Fruit fly (Drosophila melanogaster) whole organism, prepupa: ENCODE data around the gene IntS14.

Experiments used
- CG10631 ChIP-seq: fragments of 200-800 bp; sonication (Bioruptor generic); optimal IDR thresholded peaks from 2 replicates; lab custom pipeline; 2016; ENCODE audit warnings: missing biosample characterization, missing genetic modification characterization
- CG10669 ChIP-seq: fragments of 200-800 bp; sonication (Bioruptor generic); optimal IDR thresholded peaks from 3 replicates; lab custom pipeline; 2018; ENCODE audit warnings: missing biosample characterization, mild to moderate bottlenecking, missing genetic modification characterization, moderate library complexity
- CG11762 ChIP-seq: fragments of 200-800 bp; sonication (Bioruptor generic); optimal IDR thresholded peaks from 3 replicates; lab custom pipeline; 2016; ENCODE audit warnings: missing biosample characterization, missing genetic modification characterization; ENCODE audit not compliant: insufficient read depth
- CG11902 ChIP-seq: fragments of 200-800 bp; sonication (Bioruptor generic); optimal IDR thresholded peaks from 3 replicates; lab custom pipeline; 2016; ENCODE audit warnings: missing biosample characterization, missing genetic modification characterization
- CG15336 ChIP-seq: fragments of 200-800 bp; sonication (Bioruptor generic); IDR thresholded peaks from 2 replicates; pipeline ENCODE4 v1.3.6; 2022; ENCODE audit warnings: missing biosample characterization, missing genetic modification characterization
- CG1621 ChIP-seq: fragments of 200-800 bp; sonication (Bioruptor generic); optimal IDR thresholded peaks from 3 replicates; lab custom pipeline; 2018; ENCODE audit warnings: missing biosample characterization, mild to moderate bottlenecking, missing genetic modification characterization
- CG16779 ChIP-seq: fragments of 200-800 bp; sonication (Bioruptor generic); optimal IDR thresholded peaks from 3 replicates; lab custom pipeline; 2017; ENCODE audit warnings: missing biosample characterization, mild to moderate bottlenecking, missing genetic modification characterization
- CG32006 ChIP-seq: fragments of 200-800 bp; sonication (Bioruptor generic); optimal IDR thresholded peaks from 3 replicates; lab custom pipeline; 2017; ENCODE audit warnings: missing biosample characterization, mild to moderate bottlenecking, missing genetic modification characterization
- CG34406 ChIP-seq: fragments of 200-800 bp; sonication (Bioruptor generic); optimal IDR thresholded peaks from 3 replicates; lab custom pipeline; 2016; ENCODE audit warnings: missing biosample characterization, missing genetic modification characterization
- CG3919 ChIP-seq: fragments of 200-800 bp; sonication (Bioruptor generic); optimal IDR thresholded peaks from 3 replicates; lab custom pipeline; 2016; ENCODE audit warnings: missing biosample characterization, missing genetic modification characterization
- CG4318 ChIP-seq: fragments of 200-800 bp; sonication (Bioruptor generic); optimal IDR thresholded peaks from 3 replicates; lab custom pipeline; 2017; ENCODE audit warnings: missing biosample characterization, mild to moderate bottlenecking, missing genetic modification characterization
- CG6163 ChIP-seq: fragments of 200-800 bp; sonication (Bioruptor generic); IDR thresholded peaks from 3 replicates; pipeline ENCODE4 v1.3.6; 2022; ENCODE audit warnings: missing biosample characterization, missing genetic modification characterization
- CG6792 ChIP-seq: fragments of 200-800 bp; sonication (Bioruptor generic); optimal IDR thresholded peaks from 3 replicates; lab custom pipeline; 2016; ENCODE audit warnings: missing biosample characterization, missing genetic modification characterization
- CG6808 ChIP-seq: fragments of 200-800 bp; sonication (Bioruptor generic); optimal IDR thresholded peaks from 3 replicates; lab custom pipeline; 2017; ENCODE audit warnings: missing biosample characterization, missing genetic modification characterization, mild to moderate bottlenecking, moderate library complexity, missing genetic modification reagents
- CG6854 ChIP-seq: fragments of 200-800 bp; sonication (Bioruptor generic); optimal IDR thresholded peaks from 2 replicates; lab custom pipeline; 2017; ENCODE audit warnings: missing biosample characterization, mild to moderate bottlenecking, missing genetic modification characterization
- CG7368 ChIP-seq: fragments of 200-800 bp; sonication (Bioruptor generic); optimal IDR thresholded peaks from 3 replicates; lab custom pipeline; 2016; ENCODE audit warnings: missing biosample characterization, missing genetic modification characterization
- CG8119 ChIP-seq: fragments of 200-800 bp; sonication (Bioruptor generic); IDR thresholded peaks from 3 replicates; pipeline ENCODE4 v1.3.6; 2022; ENCODE audit warnings: missing biosample characterization, missing genetic modification characterization
- CG8632 ChIP-seq: fragments of 200-800 bp; sonication (Bioruptor generic); optimal IDR thresholded peaks from 3 replicates; lab custom pipeline; 2016; ENCODE audit warnings: missing biosample characterization, missing genetic modification characterization
- CG9139 ChIP-seq: fragments of 200-800 bp; sonication (Bioruptor generic); optimal IDR thresholded peaks from 3 replicates; lab custom pipeline; 2017; ENCODE audit warnings: missing biosample characterization, mild to moderate bottlenecking, missing genetic modification characterization
- Eip75B ChIP-seq: fragments of 200-800 bp; sonication (Bioruptor generic); optimal IDR thresholded peaks from 3 replicates; lab custom pipeline; 2016; ENCODE audit warnings: missing biosample characterization, missing genetic modification characterization
- Eip78C ChIP-seq: fragments of 200-800 bp; sonication (Bioruptor generic); peaks from one replicate; lab custom pipeline; 2016; ENCODE audit warnings: missing biosample characterization, missing genetic modification characterization
- Eip93F ChIP-seq: fragments of 200-800 bp; sonication (Bioruptor generic); optimal IDR thresholded peaks from 2 replicates; lab custom pipeline; 2016; ENCODE audit warnings: missing biosample characterization, mild to moderate bottlenecking, missing genetic modification characterization
- Ets96B ChIP-seq: fragments of 200-800 bp; optimal IDR thresholded peaks from 2 replicates; lab custom pipeline; 2019; ENCODE audit warnings: missing biosample characterization, mild to moderate bottlenecking, missing genetic modification characterization, moderate library complexity
- Gug ChIP-seq: fragments of 200-800 bp; sonication (Bioruptor generic); IDR thresholded peaks from 2 replicates; pipeline ENCODE4 v1.3.6; 2022; ENCODE audit warnings: missing biosample characterization, missing genetic modification characterization
- Hr38 ChIP-seq: sonication (Bioruptor generic); optimal IDR thresholded peaks from 2 replicates; lab custom pipeline; 2016; ENCODE audit warnings: missing biosample characterization, missing genetic modification characterization
- Hr39 ChIP-seq: fragments of 200-800 bp; sonication (Bioruptor generic); optimal IDR thresholded peaks from 2 replicates; lab custom pipeline; 2016; ENCODE audit warnings: missing biosample characterization, missing genetic modification characterization
- Hr4 ChIP-seq: fragments of 200-800 bp; sonication (Bioruptor generic); optimal IDR thresholded peaks from 3 replicates; lab custom pipeline; 2016; ENCODE audit warnings: missing biosample characterization, missing genetic modification characterization
- Lpt ChIP-seq: fragments of 200-800 bp; sonication (Bioruptor generic); optimal IDR thresholded peaks from 3 replicates; lab custom pipeline; 2016; ENCODE audit warnings: missing biosample characterization, missing genetic modification characterization
- Met ChIP-seq: fragments of 200-800 bp; sonication (Bioruptor generic); optimal IDR thresholded peaks from 3 replicates; lab custom pipeline; 2016; ENCODE audit warnings: missing biosample characterization, missing genetic modification characterization
- Smox ChIP-seq: fragments of 200-800 bp; sonication (Bioruptor generic); optimal IDR thresholded peaks from 3 replicates; lab custom pipeline; 2016; ENCODE audit warnings: missing biosample characterization, missing genetic modification characterization
- Sox102F ChIP-seq: fragments of 200-800 bp; sonication (Bioruptor generic); optimal IDR thresholded peaks from 2 replicates; lab custom pipeline; 2016; ENCODE audit warnings: missing biosample characterization, mild to moderate bottlenecking, missing genetic modification characterization
- Sox14 ChIP-seq: fragments of 200-800 bp; sonication (Bioruptor generic); optimal IDR thresholded peaks from 3 replicates; lab custom pipeline; 2016; ENCODE audit warnings: missing biosample characterization, missing genetic modification characterization
- Sox15 ChIP-seq: fragments of 200-800 bp; sonication (Bioruptor generic); optimal IDR thresholded peaks from 3 replicates; lab custom pipeline; 2016; ENCODE audit warnings: missing biosample characterization, missing genetic modification characterization
- achi ChIP-seq: fragments of 200-800 bp; sonication (Bioruptor generic); optimal IDR thresholded peaks from 3 replicates; lab custom pipeline; 2016; ENCODE audit warnings: missing biosample characterization, missing genetic modification characterization
- cyc ChIP-seq: fragments of 200-800 bp; sonication (Bioruptor generic); optimal IDR thresholded peaks from 3 replicates; lab custom pipeline; 2016; ENCODE audit warnings: missing biosample characterization, missing genetic modification characterization
- dac ChIP-seq: fragments of 200-800 bp; sonication (Bioruptor generic); optimal IDR thresholded peaks from 2 replicates; lab custom pipeline; 2017; ENCODE audit warnings: missing biosample characterization, mild to moderate bottlenecking, missing genetic modification characterization
- dsx ChIP-seq: fragments of 200-800 bp; optimal IDR thresholded peaks from 3 replicates; lab custom pipeline; 2019; ENCODE audit warnings: missing biosample characterization, mild to moderate bottlenecking, missing genetic modification characterization, moderate library complexity; ENCODE audit not compliant: poor library complexity, severe bottlenecking
- eg ChIP-seq: fragments of 200-800 bp; sonication (Bioruptor generic); IDR thresholded peaks from 3 replicates; pipeline ENCODE4 v1.3.6; 2022; ENCODE audit warnings: missing biosample characterization, missing genetic modification characterization
- esn ChIP-seq: fragments of 200-800 bp; sonication (Bioruptor generic); optimal IDR thresholded peaks from 2 replicates; lab custom pipeline; 2016; ENCODE audit warnings: missing biosample characterization, mild to moderate bottlenecking, missing genetic modification characterization, moderate library complexity
- fd59A ChIP-seq: fragments of 200-800 bp; sonication (Bioruptor generic); optimal IDR thresholded peaks from 2 replicates; lab custom pipeline; 2017; ENCODE audit warnings: missing biosample characterization, mild to moderate bottlenecking, missing genetic modification characterization, missing genetic modification reagents
- fd85E ChIP-seq: fragments of 200-800 bp; sonication (Bioruptor generic); optimal IDR thresholded peaks from 3 replicates; lab custom pipeline; 2016; ENCODE audit warnings: missing biosample characterization, missing genetic modification characterization
- lz ChIP-seq: fragments of 200-800 bp; sonication (Bioruptor generic); optimal IDR thresholded peaks from 3 replicates; lab custom pipeline; 2016; ENCODE audit warnings: missing biosample characterization, missing genetic modification characterization
- net ChIP-seq: fragments of 200-800 bp; sonication (Bioruptor generic); optimal IDR thresholded peaks from 3 replicates; lab custom pipeline; 2016; ENCODE audit warnings: missing biosample characterization, missing genetic modification characterization
- salr ChIP-seq, 2 experiments: fragments of 200-800 bp; sonication (Bioruptor generic); optimal IDR thresholded peaks; 3 replicates each; lab custom pipeline; 2016 to 2018; ENCODE audit warnings: missing biosample characterization in 2 of 2, missing genetic modification characterization in 2 of 2, mild to moderate bottlenecking in 1 of 2
- ss ChIP-seq, 2 experiments: fragments of 200-800 bp; sonication (Bioruptor generic); optimal IDR thresholded peaks; 2 replicates in 1 of 2; 3 replicates in 1 of 2; lab custom pipeline; 2017 to 2018; ENCODE audit warnings: mild to moderate bottlenecking in 2 of 2, missing biosample characterization in 2 of 2, missing genetic modification characterization in 2 of 2, moderate library complexity in 1 of 2
- svp ChIP-seq: fragments of 200-800 bp; sonication (Bioruptor generic); peaks from one replicate; lab custom pipeline; 2016; ENCODE audit warnings: missing biosample characterization, missing genetic modification characterization
- topi ChIP-seq: fragments of 200-800 bp; sonication (Bioruptor generic); optimal IDR thresholded peaks from 3 replicates; lab custom pipeline; 2016; ENCODE audit warnings: missing biosample characterization, missing genetic modification characterization
- vri ChIP-seq: fragments of 200-800 bp; sonication (Bioruptor generic); optimal IDR thresholded peaks from 3 replicates; lab custom pipeline; 2016; ENCODE audit warnings: missing biosample characterization, mild to moderate bottlenecking, missing genetic modification characterization

The IntS14 gene

dm6 chr2L:1164294-1164693 is at the start of gene IntS14:
IntS14 (plus strand) TSS chr2L:1164443.
- TF ChIP-seq Sox15 (GFP tag; lab: Kevin White, UChicago): no peak
- TF ChIP-seq eg (GFP tag; lab: Robert Waterston, UW): no peak
- TF ChIP-seq Hr4 (GFP tag; lab: Kevin White, UChicago): no peak
- no peak for TF ChIP-seq dac (GFP tag; lab: Kevin White, UChicago)
- TF ChIP-seq CG10669 (GFP tag; lab: Kevin White, UChicago): no peak
- TF ChIP-seq CG16779 (tag; lab: Kevin White, UChicago): no peak
- no peak for TF ChIP-seq CG32006 (GFP tag; lab: Kevin White, UChicago)

dm6 chr2L:1116661-1117322 is 47.5 kb upstream of the IntS14 start:
- TF ChIP-seq Met (GFP tag; lab: Kevin White, UChicago) (peak; percentile 31), Gug (GFP tag; lab: Robert Waterston, UW) (no peak), CG11902 (no peak), Eip93F (GFP tag; lab: Kevin White, UChicago) (peak; percentile 73), achi (GFP tag; lab: Kevin White, UChicago) (no peak), CG9139 (no peak), Eip75B (GFP tag; lab: Kevin White, UChicago) (peak; percentile 13), ss (GFP tag; optimal IDR thresholded peaks at IDR 0.05; lab: Kevin White, UChicago) (peak in 1 of 2 experiments; percentile 16), CG1621 (tag; lab: Kevin White, UChicago) (no peak), fd85E (GFP tag; lab: Kevin White, UChicago) (no peak), CG6792 (GFP tag; lab: Kevin White, UChicago) (no peak), Hr39 (GFP tag; lab: Kevin White, UChicago) (no peak), Hr38 (GFP tag; lab: Kevin White, UChicago) (no peak), Sox15 (GFP tag; lab: Kevin White, UChicago) (no peak), CG16779 (tag; lab: Kevin White, UChicago) (peak; percentile 28), CG6854 (GFP tag; lab: Kevin White, UChicago) (peak; percentile 43), CG6808 (GFP tag; lab: Kevin White, UChicago) (no peak), CG3919 (GFP tag; lab: Kevin White, UChicago) (peak; percentile 5), Ets96B (tag; lab: Kevin White, UChicago) (no peak), Eip78C (GFP tag; lab: Kevin White, UChicago) (peak; percentile 80), CG34406 (GFP tag; lab: Kevin White, UChicago) (no peak), lz (GFP tag; lab: Kevin White, UChicago) (no peak), CG11762 (GFP tag; lab: Kevin White, UChicago) (no peak), CG6163 (GFP tag; lab: Robert Waterston, UW) (no peak), Sox14 (GFP tag; lab: Kevin White, UChicago) (peak; percentile 26), CG10669 (GFP tag; lab: Kevin White, UChicago) (no peak), CG4318 (no peak), fd59A (GFP tag; lab: Kevin White, UChicago) (no peak), CG32006 (GFP tag; lab: Kevin White, UChicago) (no peak), dac (GFP tag; lab: Kevin White, UChicago) (no peak), dsx (GFP tag; lab: Kevin White, UChicago) (no peak), Sox102F (GFP tag; lab: Kevin White, UChicago) (peak; percentile 20), CG10631 (GFP tag; lab: Kevin White, UChicago) (no peak), Lpt (no peak), CG8632 (GFP tag; lab: Kevin White, UChicago) (no peak), vri (GFP tag; lab: Kevin White, UChicago) (peak; percentile 60), net (GFP tag; lab: Kevin White, UChicago) (no peak), CG15336 (GFP tag; lab: Robert Waterston, UW) (no peak), salr (GFP tag; optimal IDR thresholded peaks at IDR 0.05; lab: Kevin White, UChicago) (no peak), CG7368 (GFP tag; lab: Kevin White, UChicago) (no peak), Smox (GFP tag; lab: Kevin White, UChicago) (no peak), CG8119 (GFP tag; lab: Robert Waterston, UW) (no peak), svp (GFP tag; lab: Kevin White, UChicago) (peak; percentile 95), esn (GFP tag; lab: Kevin White, UChicago) (peak; percentile 5), Hr4 (GFP tag; lab: Kevin White, UChicago) (no peak), cyc (GFP tag; lab: Kevin White, UChicago) (no peak), topi (GFP tag; lab: Kevin White, UChicago) (peak; percentile 3)
